Worm (Caenorhabditis elegans) whole organism, L1 larva: Measurements from ENCODE around the gene fbxb-16.
"Not testable (repeated sequence)": the region's sequence is repeated elsewhere in the genome, so short reads cannot be mapped to it uniquely, and the experiment has no call there.

Source experiments
- fos-1 ChIP-seq: fragments of 150-350 bp; optimal IDR thresholded peaks from 2 replicates; lab custom pipeline; 2014; ENCODE audit warnings: missing biosample characterization, missing genetic modification characterization
- lin-13 ChIP-seq: fragments of 150-350 bp; optimal IDR thresholded peaks from 2 replicates; lab custom pipeline; 2014; ENCODE audit warnings: missing biosample characterization, missing genetic modification reagents, missing genetic modification characterization
- mep-1 ChIP-seq: fragments of 150-350 bp; optimal IDR thresholded peaks from 2 replicates; lab custom pipeline; 2014; ENCODE audit warnings: missing biosample characterization, missing genetic modification characterization
- nhr-20 ChIP-seq: sonication (generic microtip); optimal IDR thresholded peaks from 2 replicates; lab custom pipeline; 2016; ENCODE audit warnings: mild to moderate bottlenecking, missing genetic modification characterization, missing compliant biosample characterization

DNA sequence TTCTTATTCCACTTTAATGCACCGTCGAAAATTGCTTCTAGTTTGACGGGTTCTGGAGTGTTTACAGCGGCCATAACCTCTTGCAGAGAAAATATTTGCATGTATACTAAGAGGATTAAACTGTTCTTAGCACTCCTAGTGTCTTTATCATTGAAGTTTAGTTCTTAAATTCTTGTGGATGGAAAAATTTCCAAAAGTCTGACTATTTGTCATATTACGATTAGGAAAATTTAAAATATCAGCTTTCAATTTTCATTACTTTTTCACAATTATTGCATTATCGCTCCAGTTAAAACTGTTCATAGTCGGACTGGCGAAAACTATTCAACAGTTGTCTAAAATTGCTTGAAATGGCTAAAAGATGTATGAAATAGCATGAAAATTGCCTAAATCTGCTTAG lies 9.2 kb upstream of the fbxb-16 start, which contains the start of gene ZC204.13:
- TF ChIP-seq nhr-20 (tag; lab: Kevin White, UChicago); mep-1; lin-13; fos-1 (tag; lab: Kevin White, UChicago): not testable (repeated sequence)
